Fruit fly (Drosophila melanogaster) whole organism, embryonic: Measurements from ENCODE around the gene CG32845.

Experiments
- CG1024 ChIP-seq: fragments of 200-800 bp; sonication (Bioruptor generic); IDR thresholded peaks from 2 replicates; pipeline ENCODE4 v1.3.6; 2022; ENCODE audit warnings: missing biosample characterization, missing genetic modification characterization
- CG12071 ChIP-seq: fragments of 200-800 bp; sonication (Bioruptor generic); optimal IDR thresholded peaks from 3 replicates; lab custom pipeline; 2018; ENCODE audit warnings: missing biosample characterization, mild to moderate bottlenecking, missing genetic modification characterization
- CG12299 ChIP-seq: fragments of 200-800 bp; sonication (Bioruptor generic); optimal IDR thresholded peaks from 2 replicates; lab custom pipeline; 2018; ENCODE audit warnings: missing biosample characterization, mild to moderate bottlenecking, missing genetic modification characterization
- CG7357 ChIP-seq: fragments of 200-800 bp; sonication (Bioruptor generic); IDR thresholded peaks from 3 replicates; pipeline ENCODE4 v1.3.6; 2022; ENCODE audit warnings: missing biosample characterization, missing genetic modification characterization
- Dp ChIP-seq: fragments of 200-800 bp; sonication (Bioruptor generic); optimal IDR thresholded peaks from 2 replicates; lab custom pipeline; 2018; ENCODE audit warnings: missing biosample characterization, mild to moderate bottlenecking, missing genetic modification characterization, moderate library complexity
- Eip74EF ChIP-seq, 2 experiments: fragments of 200-800 bp in 1 of 2; fragments of >200 bp in 1 of 2; sonication (Bioruptor generic) in 1 of 2; optimal IDR thresholded peaks; 2 replicates each; lab custom pipeline; 2017 to 2019; ENCODE audit warnings: missing biosample characterization in 2 of 2, missing genetic modification characterization in 2 of 2, mild to moderate bottlenecking in 1 of 2, moderate library complexity in 1 of 2
- Xbp1 ChIP-seq: fragments of 200-800 bp; sonication (Bioruptor generic); optimal IDR thresholded peaks from 3 replicates; lab custom pipeline; 2016; ENCODE audit warnings: missing biosample characterization, mild to moderate bottlenecking, missing genetic modification characterization
- nom ChIP-seq: fragments of 200-800 bp; sonication (Bioruptor generic); optimal IDR thresholded peaks from 2 replicates; lab custom pipeline; 2017; ENCODE audit warnings: missing biosample characterization, missing genetic modification characterization, mild to moderate bottlenecking, moderate library complexity, missing genetic modification reagents

DNA sequence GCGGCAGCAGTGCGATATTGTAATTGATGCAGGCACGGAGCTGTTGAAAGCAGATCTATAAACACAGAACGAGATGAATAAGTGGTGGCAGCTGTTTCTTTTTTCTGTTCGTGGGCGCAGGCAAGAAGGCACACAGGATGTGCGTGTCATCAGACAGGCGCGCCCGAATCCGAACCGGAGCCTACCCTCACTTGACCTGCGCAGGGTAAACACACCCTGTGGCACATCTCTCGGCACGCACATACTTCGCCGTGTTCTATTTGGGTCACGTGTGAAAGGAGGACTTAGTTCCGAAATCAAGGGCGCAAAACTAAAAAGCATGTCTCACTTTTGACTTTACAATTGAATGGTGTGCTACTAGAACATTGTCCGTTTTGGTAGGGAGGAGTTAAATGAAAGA lies 48.3 kb upstream of the CG32845 start:
- TF ChIP-seq CG12071 (GFP tag; lab: Kevin White, UChicago) (no peak), CG1024 (GFP tag; lab: Robert Waterston, UW) (no peak), CG7357 (no peak), nom (GFP tag; lab: Kevin White, UChicago) (no peak), Dp (GFP tag; lab: Kevin White, UChicago) (no peak), Eip74EF (GFP tag; optimal IDR thresholded peaks at IDR 0.05; lab: Kevin White, UChicago) (no peak), CG12299 (tag; lab: Kevin White, UChicago) (no peak), Xbp1 (GFP tag; lab: Kevin White, UChicago) (no peak)
